Worm (Caenorhabditis elegans): ENCODE measurements around the gene ins-14.

Gene ins-14

DNA sequence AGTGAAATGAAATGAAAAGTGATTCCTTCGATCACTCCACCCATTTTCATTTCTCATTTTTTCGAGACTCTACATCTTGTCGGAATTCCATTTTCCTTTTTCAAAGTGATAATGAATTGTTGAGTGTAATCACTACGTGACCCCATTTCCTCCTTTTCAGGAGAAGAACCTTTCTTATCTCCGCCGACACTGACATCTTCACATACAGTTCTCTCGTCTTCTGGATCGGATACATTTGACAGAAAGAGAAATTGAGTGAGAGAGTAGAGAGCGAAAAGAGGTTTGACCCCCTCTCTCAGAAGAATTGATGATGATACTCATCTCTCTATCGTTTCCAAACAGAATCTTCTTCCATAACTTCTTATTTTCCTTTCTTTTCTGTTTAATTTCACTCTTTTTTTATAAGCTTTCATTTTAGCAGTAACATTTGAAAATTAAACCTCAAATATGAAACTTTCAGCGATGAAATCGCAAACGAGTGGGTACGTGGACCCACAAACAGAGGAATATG lies 31.7 kb downstream of the ins-14 start, which contains the start of gene dpy-2 (continued):
- TF ChIP-seq B0019.2 (GFP tag; conservative IDR thresholded peaks at IDR 0.05) = no peak

DNA sequence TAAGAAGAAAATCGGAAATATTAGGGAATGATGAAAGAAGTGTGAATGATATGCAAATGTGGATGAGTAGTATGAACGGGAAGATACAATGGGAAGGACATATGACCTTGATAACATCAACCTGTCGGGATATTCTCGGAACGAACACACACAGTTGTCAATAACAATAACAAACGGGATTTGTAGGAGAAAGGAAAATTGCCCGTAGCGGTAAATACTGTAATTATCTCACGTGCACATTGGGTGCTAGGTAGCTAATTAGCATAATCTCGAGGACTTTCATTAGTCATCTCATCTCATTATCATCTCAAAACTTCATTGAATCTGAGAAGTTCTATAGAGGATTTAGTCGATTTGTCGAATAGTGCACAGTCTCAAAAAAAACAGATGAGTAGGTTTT lies 32.6 kb downstream of the ins-14 start:
- no peak for TF ChIP-seq lsl-1 (GFP tag; optimal IDR thresholded peaks at IDR 0.05)

DNA sequence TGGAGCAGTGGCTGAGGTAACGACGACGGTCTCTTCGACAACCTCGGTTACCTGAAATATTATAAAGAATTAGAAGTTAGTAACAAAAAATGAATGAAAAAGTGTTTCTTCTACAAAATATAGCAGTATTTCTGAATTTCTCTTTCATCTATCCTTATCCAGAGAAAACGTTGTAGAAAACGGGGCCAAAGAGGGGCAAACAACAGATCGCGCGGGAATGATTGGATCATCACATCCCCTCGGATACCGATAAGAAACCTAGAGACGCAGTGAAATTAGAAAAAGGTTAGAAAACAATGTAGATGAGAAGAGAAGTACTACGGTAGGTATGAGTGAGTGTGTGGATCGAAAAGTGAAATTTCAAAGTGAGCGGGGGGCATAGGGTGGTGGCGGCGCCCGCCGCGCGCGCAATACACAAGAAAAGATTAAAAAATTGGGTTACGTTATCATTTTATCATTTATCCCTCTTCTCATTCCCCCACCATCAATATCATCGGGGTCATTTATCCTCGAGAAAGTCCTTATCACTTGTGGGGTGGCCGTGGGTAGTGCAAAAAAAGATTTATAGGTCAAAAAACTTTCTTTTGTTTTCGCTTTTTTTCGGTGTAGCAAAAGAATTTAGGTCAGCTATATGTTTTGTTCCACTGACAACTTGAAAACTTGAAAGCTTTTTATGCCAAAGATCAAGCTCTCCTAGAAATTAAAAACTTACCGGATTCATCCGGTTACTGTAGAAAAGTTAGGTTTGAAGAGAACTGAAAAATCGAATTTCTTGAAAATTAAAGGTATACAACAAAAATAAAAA lies 33.2 kb downstream of the ins-14 start, which contains the start of the genes dpy-10 and T14B4.19:
Gene dpy-10, minus strand, starts transcription at position 51 of the 805 bp plus-strand sequence.
Gene T14B4.19, minus strand, starts transcription at position 755 of the 805 bp plus-strand sequence.
- no peak for TF ChIP-seq unc-130 (GFP tag; optimal IDR thresholded peaks at IDR 0.05)
- TF ChIP-seq ceh-27 (GFP tag; optimal IDR thresholded peaks at IDR 0.05) = no peak
- no peak for TF ChIP-seq nhr-27 (tag; optimal IDR thresholded peaks at IDR 0.05)
- TF ChIP-seq mes-4 (tag; optimal IDR thresholded peaks at IDR 0.05) = no peak
- no peak for TF ChIP-seq ZK185.1 (tag; optimal IDR thresholded peaks at IDR 0.05; ENCODE audit: poor library complexity, severe bottlenecking)
- no peak for TF ChIP-seq Y67H2A.10 (GFP tag; conservative IDR thresholded peaks at IDR 0.05)
- TF ChIP-seq ztf-3 (GFP tag; optimal IDR thresholded peaks at IDR 0.05) = no peak
- TF ChIP-seq Y95B8A.8 (GFP tag; IDR thresholded peaks at IDR 0.05) = no peak
- TF ChIP-seq egrh-3 (GFP tag; IDR thresholded peaks at IDR 0.05) = no peak
- TF ChIP-seq D2030.7 (GFP tag; IDR thresholded peaks at IDR 0.05) = no peak
- no peak for TF ChIP-seq B0261.1 (tag; optimal IDR thresholded peaks at IDR 0.05)
- TF ChIP-seq aptf-2 (GFP tag; conservative IDR thresholded peaks at IDR 0.05) = no peak
- no peak for TF ChIP-seq ceh-100 (GFP tag; IDR thresholded peaks at IDR 0.05)
- no peak for TF ChIP-seq F22D6.2 (tag; optimal IDR thresholded peaks at IDR 0.05)
- no peak for TF ChIP-seq hmg-20 (GFP tag; IDR thresholded peaks at IDR 0.05)
- TF ChIP-seq snpc-4 (GFP tag; optimal IDR thresholded peaks at IDR 0.05) = no peak
- TF ChIP-seq snpc-4 (tag; optimal IDR thresholded peaks at IDR 0.05) = no peak

DNA sequence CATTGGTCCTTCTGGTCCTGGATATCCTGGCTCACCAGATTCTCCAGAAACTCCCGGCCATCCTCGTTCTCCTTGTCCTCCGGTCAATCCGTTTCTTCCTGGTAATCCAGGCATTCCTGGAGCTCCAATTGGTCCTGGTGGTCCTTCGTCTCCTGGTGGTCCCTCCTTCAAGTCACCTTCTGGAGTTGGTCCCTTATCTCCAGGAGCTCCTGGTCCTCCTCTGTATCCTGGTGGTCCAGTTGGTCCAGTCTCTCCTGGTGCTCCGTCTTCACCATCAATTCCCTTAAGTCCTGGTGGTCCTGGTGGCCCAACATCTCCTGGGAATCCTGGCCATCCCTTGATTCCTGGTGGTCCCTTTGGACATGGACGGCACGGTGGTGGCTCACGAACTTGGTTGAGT lies 35.0 kb downstream of the ins-14 start:
- TF ChIP-seq hlh-12 (tag; optimal IDR thresholded peaks at IDR 0.05) (no peak), Y56A3A.18 (GFP tag; IDR thresholded peaks at IDR 0.05) (no peak), zfh-2 (GFP tag; conservative IDR thresholded peaks at IDR 0.05) (peak; percentile 74), lin-54 (GFP tag; optimal IDR thresholded peaks at IDR 0.05) (no peak), hmg-1.2 (GFP tag; IDR thresholded peaks at IDR 0.05) (no peak), snpc-1.1 (tag; optimal IDR thresholded peaks at IDR 0.05; ENCODE audit: insufficient read depth) (no peak), tbp1 (GFP tag; optimal IDR thresholded peaks at IDR 0.05) (no peak), dox-1 (GFP tag; IDR thresholded peaks at IDR 0.05) (0 out of 2 replicates have a peak, but pooled peaks have one; percentile 23), ceh-79 (tag; optimal IDR thresholded peaks at IDR 0.05) (no peak), hrde-1 (tag; optimal IDR thresholded peaks at IDR 0.05; ENCODE audit: borderline replicate concordance) (no peak), snpc-3.4 (tag; optimal IDR thresholded peaks at IDR 0.05) (no peak)

DNA sequence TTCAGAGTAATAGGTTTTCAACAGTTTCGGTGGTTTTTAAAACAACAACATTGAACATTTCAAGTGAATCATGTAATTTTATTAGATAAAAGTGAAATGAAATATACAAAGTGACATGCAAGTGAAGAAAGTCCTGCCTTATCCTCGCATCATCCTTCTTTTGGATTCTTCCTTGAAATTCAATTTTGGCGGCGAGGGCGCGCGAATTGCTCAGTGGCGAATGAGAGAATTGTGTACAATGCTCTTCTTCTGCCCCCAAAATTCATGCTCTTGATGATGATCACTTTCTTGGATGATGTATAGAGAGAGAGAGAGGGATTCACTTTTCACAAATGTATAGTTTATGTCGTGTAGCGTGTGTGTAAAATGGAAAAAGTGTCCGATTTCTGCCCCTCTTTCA lies 35.9 kb downstream of the ins-14 start:
- TF ChIP-seq nfya-2 (GFP tag; IDR thresholded peaks at IDR 0.05) (no peak), unc-130 (GFP tag; optimal IDR thresholded peaks at IDR 0.05) (no peak), B0019.2 (GFP tag; conservative IDR thresholded peaks at IDR 0.05) (no peak), sea-2 (GFP tag; IDR thresholded peaks at IDR 0.05) (no peak), F23B12.7 (tag; optimal IDR thresholded peaks at IDR 0.05; ENCODE audit: insufficient read depth) (no peak), dpff-1 (tag; optimal IDR thresholded peaks at IDR 0.05) (no peak), somi-1 (GFP tag; optimal IDR thresholded peaks at IDR 0.05) (no peak), madf-10 (tag; optimal IDR thresholded peaks at IDR 0.05) (no peak), madf-8 (GFP tag; conservative IDR thresholded peaks at IDR 0.05) (no peak), C17E4.6 (GFP tag; IDR thresholded peaks at IDR 0.05) (no peak), nfyb-1 (GFP tag; IDR thresholded peaks at IDR 0.05) (no peak), madf-3 (GFP tag; IDR thresholded peaks at IDR 0.05) (no peak), egrh-3 (GFP tag; IDR thresholded peaks at IDR 0.05) (no peak), unc-62 (GFP tag; optimal IDR thresholded peaks at IDR 0.05) (no peak)
